Fruit fly (Drosophila melanogaster) whole organism, embryonic: ENCODE data around the gene CG33110.

ENCODE experiments used
- Atf-2 ChIP-seq: fragments of 200-800 bp; sonication (Bioruptor generic); optimal IDR thresholded peaks from 2 replicates; lab custom pipeline; 2016; ENCODE audit warnings: missing biosample characterization, missing genetic modification characterization
- B-H2 ChIP-seq: fragments of 200-800 bp; sonication (Bioruptor generic); optimal IDR thresholded peaks from 2 replicates; lab custom pipeline; 2018; ENCODE audit warnings: missing biosample characterization, mild to moderate bottlenecking, missing genetic modification characterization
- CG10321 ChIP-seq: fragments of 200-800 bp; sonication (Bioruptor generic); IDR thresholded peaks from 2 replicates; pipeline ENCODE4 v1.3.6; 2022; ENCODE audit warnings: missing biosample characterization, missing genetic modification characterization
- CG11695 ChIP-seq: fragments of 200-800 bp; sonication (Bioruptor generic); IDR thresholded peaks from 3 replicates; pipeline ENCODE4 v1.3.6; 2022; ENCODE audit warnings: missing biosample characterization, missing genetic modification characterization
- CG1233 ChIP-seq: fragments of 200-800 bp; sonication (Bioruptor generic); optimal IDR thresholded peaks from 4 replicates; lab custom pipeline; 2018; ENCODE audit warnings: missing biosample characterization, mild to moderate bottlenecking, missing genetic modification characterization
- CG12942 ChIP-seq: fragments of 200-800 bp; sonication (Bioruptor generic); optimal IDR thresholded peaks from 3 replicates; lab custom pipeline; 2016; ENCODE audit warnings: missing biosample characterization, missing genetic modification characterization
- CG13624 ChIP-seq: fragments of 200-800 bp; sonication (Bioruptor generic); optimal IDR thresholded peaks from 2 replicates; lab custom pipeline; 2016; ENCODE audit warnings: missing biosample characterization, missing genetic modification characterization
- CG13775 ChIP-seq: fragments of 200-800 bp; sonication (Bioruptor generic); optimal IDR thresholded peaks from 3 replicates; lab custom pipeline; 2017; ENCODE audit warnings: missing biosample characterization, mild to moderate bottlenecking, missing genetic modification characterization
- CG15696 ChIP-seq: fragments of 200-800 bp; sonication (Bioruptor generic); optimal IDR thresholded peaks from 2 replicates; lab custom pipeline; 2019; ENCODE audit warnings: missing biosample characterization, mild to moderate bottlenecking, missing genetic modification characterization, moderate library complexity
- CG1603 ChIP-seq: fragments of 200-800 bp; sonication (Bioruptor generic); optimal IDR thresholded peaks from 2 replicates; lab custom pipeline; 2019; ENCODE audit warnings: missing biosample characterization, mild to moderate bottlenecking, missing genetic modification characterization, moderate library complexity
- CG18476 ChIP-seq: fragments of 200-800 bp; sonication (Bioruptor generic); optimal IDR thresholded peaks from 2 replicates; lab custom pipeline; 2016; ENCODE audit warnings: missing biosample characterization, mild to moderate bottlenecking, missing genetic modification characterization
- CG3281 ChIP-seq: fragments of 200-800 bp; sonication (Bioruptor generic); optimal IDR thresholded peaks from 3 replicates; lab custom pipeline; 2017; ENCODE audit warnings: missing biosample characterization, mild to moderate bottlenecking, missing genetic modification characterization
- CG3726 ChIP-seq: fragments of 200-800 bp; sonication (Bioruptor generic); IDR thresholded peaks from 3 replicates; pipeline ENCODE4, ENCODE4 v1.3.6; 2022; ENCODE audit warnings: missing biosample characterization, missing genetic modification characterization
- CG6272 ChIP-seq: fragments of 200-800 bp; sonication (Bioruptor generic); IDR thresholded peaks from 2 replicates; pipeline ENCODE4 v1.3.6; 2022; ENCODE audit warnings: missing biosample characterization, missing genetic modification characterization
- CG7963 ChIP-seq: fragments of 200-800 bp; sonication (Bioruptor generic); IDR thresholded peaks from 3 replicates; pipeline ENCODE4 v1.3.6; 2022; ENCODE audit warnings: missing biosample characterization, missing genetic modification characterization; ENCODE audit not compliant: partially characterized antibody
- CG9727 ChIP-seq: fragments of 200-800 bp; sonication (Bioruptor generic); optimal IDR thresholded peaks from 3 replicates; lab custom pipeline; 2017; ENCODE audit warnings: missing biosample characterization, mild to moderate bottlenecking, missing genetic modification characterization
- Chrac-16 ChIP-seq: fragments of 200-800 bp; sonication (Bioruptor generic); optimal IDR thresholded peaks from 3 replicates; lab custom pipeline; 2016; ENCODE audit warnings: missing biosample characterization, missing genetic modification characterization
- D ChIP-seq, 2 experiments: fragments of 200-800 bp in 1 of 2; fragments of >200 bp in 1 of 2; sonication (Bioruptor generic) in 1 of 2; optimal IDR thresholded peaks; 2 replicates in 1 of 2; 3 replicates in 1 of 2; lab custom pipeline; 2017; ENCODE audit warnings: mild to moderate bottlenecking in 1 of 2, missing biosample characterization in 1 of 2, missing genetic modification characterization in 1 of 2, missing genetic modification reagents in 1 of 2
- Deaf1 ChIP-seq: fragments of 200-800 bp; optimal IDR thresholded peaks from 3 replicates; lab custom pipeline; 2019; ENCODE audit warnings: missing biosample characterization, mild to moderate bottlenecking, missing genetic modification characterization, moderate library complexity
- Dip2 ChIP-seq: fragments of 200-800 bp; sonication (Bioruptor generic); IDR thresholded peaks from 2 replicates; pipeline ENCODE4 v1.3.6; 2022; ENCODE audit warnings: missing biosample characterization, missing genetic modification characterization
- Dll ChIP-seq: fragments of 200-800 bp; sonication (Bioruptor generic); IDR thresholded peaks from 4 replicates; pipeline ENCODE4 v1.3.6; 2022; ENCODE audit warnings: missing biosample characterization, missing genetic modification characterization; ENCODE audit not compliant: partially characterized antibody
- Dp ChIP-seq: fragments of 200-800 bp; sonication (Bioruptor generic); optimal IDR thresholded peaks from 2 replicates; lab custom pipeline; 2018; ENCODE audit warnings: missing biosample characterization, mild to moderate bottlenecking, missing genetic modification characterization, moderate library complexity
- Gsc ChIP-seq: fragments of 200-800 bp; sonication (Bioruptor generic); IDR thresholded peaks from 2 replicates; pipeline ENCODE4 v1.3.6; 2022; ENCODE audit warnings: missing biosample characterization, missing genetic modification characterization
- HLH54F ChIP-seq: fragments of 200-800 bp; sonication (Bioruptor generic); optimal IDR thresholded peaks from 3 replicates; lab custom pipeline; 2016; ENCODE audit warnings: missing biosample characterization, missing genetic modification characterization
- Ravus ChIP-seq: fragments of 200-800 bp; sonication (Bioruptor generic); IDR thresholded peaks from 2 replicates; pipeline ENCODE4 v1.3.6; 2022; ENCODE audit warnings: missing biosample characterization, missing genetic modification characterization
- Rfx ChIP-seq: fragments of 200-800 bp; sonication (Bioruptor generic); IDR thresholded peaks from 2 replicates; pipeline ENCODE4 v1.3.6; 2022; ENCODE audit warnings: missing biosample characterization, missing genetic modification characterization
- Usf ChIP-seq: fragments of 200-800 bp; sonication (Bioruptor generic); optimal IDR thresholded peaks from 2 replicates; lab custom pipeline; 2017; ENCODE audit warnings: missing genotype, missing biosample characterization, missing genetic modification characterization
- ac ChIP-seq: fragments of 200-800 bp; sonication (Bioruptor generic); optimal IDR thresholded peaks from 3 replicates; lab custom pipeline; 2017; ENCODE audit warnings: missing biosample characterization, mild to moderate bottlenecking, missing genetic modification characterization
- ara ChIP-seq: fragments of 200-800 bp; sonication (Bioruptor generic); IDR thresholded peaks from 2 replicates; pipeline ENCODE4 v1.3.6; 2022; ENCODE audit warnings: missing biosample characterization, missing genetic modification characterization
- chinmo ChIP-seq: fragments of 200-800 bp; sonication (Bioruptor generic); IDR thresholded peaks from 4 replicates; pipeline ENCODE4 v1.3.6; 2022; ENCODE audit warnings: missing biosample characterization, missing genetic modification characterization; ENCODE audit not compliant: partially characterized antibody
- chm ChIP-seq: fragments of 200-800 bp; sonication (Bioruptor generic); IDR thresholded peaks from 2 replicates; pipeline ENCODE4 v1.3.6; 2022; ENCODE audit warnings: missing biosample characterization, missing genetic modification characterization
- ci ChIP-seq: fragments of 200-800 bp; sonication (Bioruptor generic); IDR thresholded peaks from 3 replicates; pipeline ENCODE4 v1.3.6; 2022; ENCODE audit warnings: missing biosample characterization, missing genetic modification characterization
- ewg ChIP-seq: fragments of 200-800 bp; sonication (Bioruptor generic); optimal IDR thresholded peaks from 3 replicates; lab custom pipeline; 2017; ENCODE audit warnings: mild to moderate bottlenecking, missing biosample characterization, missing genetic modification reagents, missing genetic modification characterization
- gsb-n ChIP-seq: fragments of 200-800 bp; sonication (Bioruptor generic); optimal IDR thresholded peaks from 3 replicates; lab custom pipeline; 2018; ENCODE audit warnings: missing biosample characterization, mild to moderate bottlenecking, missing genetic modification characterization
- h ChIP-seq: fragments of >200 bp; optimal IDR thresholded peaks from 2 replicates; lab custom pipeline; 2017
- hb ChIP-seq: fragments of 200-800 bp; sonication (Bioruptor generic); IDR thresholded peaks from 3 replicates; pipeline ENCODE4 v1.3.6; 2022; ENCODE audit warnings: missing biosample characterization, missing genetic modification characterization; ENCODE audit not compliant: partially characterized antibody
- lmd ChIP-seq: fragments of 200-800 bp; sonication (Bioruptor generic); IDR thresholded peaks from 2 replicates; pipeline ENCODE4 v1.3.6; 2022; ENCODE audit warnings: missing biosample characterization, missing genetic modification characterization
- lov ChIP-seq, 2 experiments: fragments of 200-800 bp in 1 of 2; fragments of >200 bp in 1 of 2; sonication (Bioruptor generic) in 1 of 2; IDR thresholded peaks in 1 of 2; optimal IDR thresholded peaks in 1 of 2; 2 replicates in 1 of 2; 3 replicates in 1 of 2; pipeline versions ENCODE4 v1.3.6 to Lab custom; 2017 to 2022; ENCODE audit warnings: missing biosample characterization in 1 of 2, missing genetic modification characterization in 1 of 2
- nmo ChIP-seq: fragments of 200-800 bp; sonication (Bioruptor generic); optimal IDR thresholded peaks from 2 replicates; lab custom pipeline; 2018; ENCODE audit warnings: missing biosample characterization, mild to moderate bottlenecking, missing genetic modification characterization, moderate library complexity
- p53 ChIP-seq: fragments of 200-800 bp; sonication (Bioruptor generic); optimal IDR thresholded peaks from 2 replicates; lab custom pipeline; 2016; ENCODE audit warnings: missing biosample characterization, missing genetic modification characterization
- pb ChIP-seq: fragments of 200-800 bp; sonication (Bioruptor generic); optimal IDR thresholded peaks from 3 replicates; lab custom pipeline; 2016; ENCODE audit warnings: missing biosample characterization, missing genetic modification characterization
- phol ChIP-seq: fragments of 200-800 bp; sonication (Bioruptor generic); optimal IDR thresholded peaks from 3 replicates; lab custom pipeline; 2018; ENCODE audit warnings: missing biosample characterization, mild to moderate bottlenecking, missing genetic modification characterization, moderate library complexity
- pum ChIP-seq: fragments of 200-800 bp; sonication (Bioruptor generic); optimal IDR thresholded peaks from 2 replicates; lab custom pipeline; 2016; ENCODE audit warnings: missing biosample characterization, missing genetic modification characterization
- rib ChIP-seq: fragments of 200-800 bp; sonication (Bioruptor generic); IDR thresholded peaks from 2 replicates; pipeline ENCODE4 v1.3.6; 2022; ENCODE audit warnings: missing biosample characterization, missing genetic modification characterization
- sd ChIP-seq: fragments of 200-800 bp; sonication (Bioruptor generic); optimal IDR thresholded peaks from 3 replicates; lab custom pipeline; 2018; ENCODE audit warnings: missing biosample characterization, mild to moderate bottlenecking, missing genetic modification characterization, moderate library complexity
- so ChIP-seq: fragments of 200-800 bp; sonication (Bioruptor generic); IDR thresholded peaks from 3 replicates; pipeline ENCODE4 v1.3.6; 2022; ENCODE audit warnings: missing biosample characterization, missing genetic modification characterization
- stwl ChIP-seq: fragments of 200-800 bp; sonication (Bioruptor generic); optimal IDR thresholded peaks from 3 replicates; lab custom pipeline; 2018; ENCODE audit warnings: missing biosample characterization, mild to moderate bottlenecking, missing genetic modification characterization, moderate library complexity
- sug ChIP-seq: fragments of 200-800 bp; optimal IDR thresholded peaks from 2 replicates; lab custom pipeline; 2019; ENCODE audit warnings: missing biosample characterization, mild to moderate bottlenecking, missing genetic modification characterization, moderate library complexity
- tap ChIP-seq: fragments of 200-800 bp; optimal IDR thresholded peaks from 3 replicates; lab custom pipeline; 2019; ENCODE audit warnings: missing biosample characterization, mild to moderate bottlenecking, missing genetic modification characterization, moderate library complexity
- vvl ChIP-seq: fragments of 200-800 bp; sonication (Bioruptor generic); IDR thresholded peaks from 2 replicates; pipeline ENCODE4 v1.3.6; 2022; ENCODE audit warnings: missing biosample characterization, missing genetic modification characterization

CG33110 gene

DNA sequence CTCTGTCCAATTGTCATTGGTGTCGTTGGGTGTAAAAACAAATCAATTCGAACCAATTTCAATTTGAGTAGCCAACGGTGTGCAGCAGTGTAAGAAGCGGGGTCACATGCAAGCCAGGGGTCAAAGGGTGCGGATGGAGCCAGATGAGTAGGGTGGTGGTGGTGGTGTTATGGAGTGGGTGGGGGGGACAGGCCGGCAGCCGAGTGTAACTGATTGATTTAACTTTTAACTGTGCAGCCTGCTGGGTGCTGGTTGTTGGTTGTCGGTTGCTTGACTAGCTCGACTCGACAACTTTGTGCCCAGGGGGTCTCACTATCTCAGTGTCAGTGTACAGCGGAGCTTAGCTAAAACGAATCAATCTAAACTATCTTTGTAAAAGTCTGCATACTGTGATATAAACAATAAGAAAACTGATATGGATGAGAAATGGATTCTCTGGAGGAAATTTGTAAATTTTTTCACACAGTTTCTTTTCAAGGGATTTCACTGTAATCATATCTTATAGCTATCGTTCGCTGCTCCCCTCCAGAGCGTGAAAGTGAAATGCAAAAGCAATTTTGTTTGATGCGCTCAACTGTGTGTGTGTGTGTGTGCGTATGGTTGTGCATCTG, 27.5 kb downstream of the CG33110 start (continued):
- TF ChIP-seq hb (no peak), ewg (GFP tag; lab: Kevin White, UChicago) (peak; percentile 65), lmd (GFP tag; lab: Robert Waterston, UW) (peak; percentile 82), rib (GFP tag; lab: Robert Waterston, UW) (no peak), Rfx (GFP tag; lab: Robert Waterston, UW) (peak; percentile 67), CG15696 (tag; lab: Kevin White, UChicago) (no peak), p53 (GFP tag; lab: Kevin White, UChicago) (peak; percentile 24), h (lab: Kevin White, UChicago) (no peak), nmo (peak; percentile 79), Gsc (peak; percentile 65), pb (GFP tag; lab: Kevin White, UChicago) (peak; percentile 53), pum (GFP tag; lab: Kevin White, UChicago) (peak; percentile 75), CG3281 (no peak), CG10321 (GFP tag; lab: Robert Waterston, UW) (no peak), B-H2 (GFP tag; lab: Kevin White, UChicago) (no peak), sd (tag; lab: Kevin White, UChicago) (peak; percentile 11), gsb-n (tag; lab: Kevin White, UChicago) (no peak), CG18476 (GFP tag; lab: Kevin White, UChicago) (peak; percentile 26), CG1603 (tag; lab: Kevin White, UChicago) (no peak), CG3726 (GFP tag; lab: Robert Waterston, UW) (no peak), Ravus (GFP tag; lab: Robert Waterston, UW) (0 out of 2 replicates have a peak, but pooled peaks have one; percentile 14), CG7963 (GFP tag; lab: Robert Waterston, UW) (no peak), vvl (GFP tag; lab: Robert Waterston, UW) (peak; percentile 89), tap (tag; lab: Kevin White, UChicago) (no peak), CG9727 (GFP tag; lab: Kevin White, UChicago) (peak; percentile 35), chinmo (no peak), CG13775 (peak; percentile 7), chm (peak; percentile 64), so (peak; percentile 75; the same call in 2 of the 3 replicates), HLH54F (peak; percentile 15), CG13624 (GFP tag; lab: Kevin White, UChicago) (peak; percentile 0), Deaf1 (tag; lab: Kevin White, UChicago) (no peak), CG11695 (GFP tag; lab: Robert Waterston, UW) (peak; percentile 68), CG12942 (GFP tag; lab: Kevin White, UChicago) (no peak), D (optimal IDR thresholded peaks at IDR 0.05; lab: Kevin White, UChicago) (no peak), D (GFP tag; optimal IDR thresholded peaks at IDR 0.05; lab: Kevin White, UChicago) (no peak), Dll (GFP tag; lab: Robert Waterston, UW) (no peak), ara (GFP tag; lab: Robert Waterston, UW) (peak; percentile 85), Usf (GFP tag; lab: Kevin White, UChicago) (no peak), stwl (tag; lab: Kevin White, UChicago) (no peak), ac (GFP tag; lab: Kevin White, UChicago) (no peak), Dp (GFP tag; lab: Kevin White, UChicago) (no peak), sug (peak; percentile 85), Atf-2 (GFP tag; lab: Kevin White, UChicago) (peak; percentile 61), Chrac-16 (GFP tag; lab: Kevin White, UChicago) (peak; percentile 66), CG6272 (GFP tag; lab: Robert Waterston, UW) (peak; percentile 61), ci (GFP tag; lab: Robert Waterston, UW) (peak; percentile 94), CG1233 (GFP tag; lab: Kevin White, UChicago) (no peak), phol (tag; lab: Kevin White, UChicago) (peak; percentile 77), Dip2 (GFP tag; lab: Robert Waterston, UW) (no peak), lov (optimal IDR thresholded peaks at IDR 0.05; lab: Kevin White, UChicago) (no peak), lov (GFP tag; IDR thresholded peaks at IDR 0.05; lab: Robert Waterston, UW) (peak; percentile 81)
